Worm (Caenorhabditis elegans) whole organism, L4/young adult: ENCODE data around the gene F07F6.2.

Source experiments
- W03F9.2 ChIP-seq: fragments of 150-350 bp; optimal IDR thresholded peaks from 2 replicates; lab custom pipeline; 2014; ENCODE audit warnings: missing biosample characterization, missing genetic modification characterization
- him-1 ChIP-seq: sonication (generic microtip); optimal IDR thresholded peaks from 2 replicates; lab custom pipeline; 2016; ENCODE audit warnings: missing genotype, missing genetic modification reagents, missing genetic modification characterization, missing compliant biosample characterization

DNA sequence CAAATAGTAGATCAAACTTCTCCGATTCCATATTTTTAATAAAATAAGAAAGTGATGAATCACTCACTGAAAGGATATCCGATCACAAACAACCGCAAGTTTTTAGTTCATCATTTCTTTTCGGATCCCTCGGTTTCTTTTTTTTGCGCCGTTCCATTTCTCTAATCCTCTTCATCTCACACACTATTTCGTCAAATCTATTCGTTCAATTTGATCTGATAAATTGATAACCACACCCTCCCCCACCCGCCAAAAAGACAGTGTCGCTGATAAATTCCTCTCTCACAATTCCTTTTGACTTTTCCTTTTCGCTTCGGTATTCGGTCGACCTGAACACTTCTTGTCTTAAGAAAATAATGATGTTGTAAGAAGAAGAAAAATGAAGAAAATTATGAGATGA is 29.5 kb downstream of the F07F6.2 start:
- TF ChIP-seq W03F9.2 (tag; lab: Kevin White, UChicago), result no peak
- no peak for TF ChIP-seq him-1 (tag; lab: Kevin White, UChicago)
